Fruit fly (Drosophila melanogaster): ENCODE results near the gene CG31286.

CG31286 gene

dm6 chr3R:6640932-6641331 is at the start of gene CG31286:
Gene CG31286 (plus strand): TSS chr3R:6641232.
- no peak for TF ChIP-seq CG17801 (GFP tag; optimal IDR thresholded peaks at IDR 0.05; ENCODE audit: partially characterized antibody)

DNA sequence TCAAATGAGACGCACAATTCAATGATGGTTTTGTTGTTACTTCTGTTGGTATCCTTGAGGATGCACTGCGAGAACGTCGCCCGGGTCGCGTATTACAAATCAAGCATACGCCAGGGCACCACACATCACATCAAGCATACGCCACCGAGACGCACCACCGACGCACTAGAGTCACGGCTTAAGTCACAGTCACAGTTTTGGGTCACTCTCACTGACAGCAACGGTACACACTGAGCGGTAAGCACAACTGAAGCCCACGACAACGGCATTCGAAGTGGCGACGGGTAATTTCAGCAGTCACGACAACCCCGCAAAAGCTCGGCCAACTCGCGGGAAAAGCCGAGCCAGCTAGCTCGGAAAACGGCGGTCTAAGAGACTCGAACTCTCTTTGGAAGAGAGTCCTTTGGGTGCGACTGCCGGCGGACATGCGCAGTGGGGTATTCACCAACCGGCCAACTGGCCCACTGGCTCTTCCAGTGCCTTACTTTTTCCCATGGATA is 47.9 kb upstream of the CG31286 start, which contains the start of gene dpr11:
dpr11 (minus strand) TSS at position 263 of the 500 bp plus-strand sequence.
- TF ChIP-seq CG17801 (GFP tag; optimal IDR thresholded peaks at IDR 0.05; ENCODE audit: partially characterized antibody), result no peak

DNA sequence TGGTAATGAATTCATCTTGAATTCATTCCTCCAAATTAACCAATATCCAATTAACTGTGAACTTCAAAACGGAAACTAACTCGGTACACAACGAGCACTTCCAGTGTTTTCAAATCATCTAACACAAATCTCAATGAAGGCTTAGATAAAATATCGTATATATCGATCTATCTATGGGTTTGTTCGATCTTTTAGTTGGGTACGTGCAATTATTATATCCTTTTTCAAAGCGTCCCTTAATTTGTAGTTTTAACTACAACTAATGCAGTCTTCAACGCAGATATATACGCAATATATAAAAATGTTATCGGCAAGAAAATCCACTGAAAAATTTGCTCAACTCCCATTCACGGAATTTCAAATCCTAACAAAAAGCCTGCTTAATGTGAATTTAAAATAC is 43.1 kb upstream of the CG31286 start, which contains the start of gene CG1138:
CG1138 (minus strand) TSS at position 101 of the 400 bp plus-strand sequence.
- no peak for TF ChIP-seq CG17801 (GFP tag; optimal IDR thresholded peaks at IDR 0.05; ENCODE audit: partially characterized antibody)

DNA sequence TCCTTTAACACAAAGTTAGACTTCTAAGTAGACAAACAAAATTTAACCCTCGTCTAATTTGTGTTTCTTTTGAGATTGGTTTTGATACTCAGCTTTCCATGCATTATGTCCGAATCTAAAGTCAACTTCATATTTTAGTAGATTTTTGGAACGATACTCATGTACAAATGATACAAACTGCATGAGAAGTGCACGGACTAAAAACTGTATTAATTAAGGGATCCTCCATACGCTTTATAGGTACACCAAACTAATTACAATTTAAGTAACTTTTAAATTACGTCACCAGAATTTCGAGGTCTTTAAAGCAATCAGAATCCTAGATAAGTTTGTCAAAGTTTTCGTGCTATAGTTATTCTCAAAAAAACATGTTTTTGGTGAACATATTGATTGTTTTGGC is 40.1 kb upstream of the CG31286 start, which contains the start of gene CG31482:
CG31482 (plus strand) TSS at position 301 of the 400 bp plus-strand sequence.
- TF ChIP-seq CG17801 (GFP tag; optimal IDR thresholded peaks at IDR 0.05; ENCODE audit: partially characterized antibody), result no peak

DNA sequence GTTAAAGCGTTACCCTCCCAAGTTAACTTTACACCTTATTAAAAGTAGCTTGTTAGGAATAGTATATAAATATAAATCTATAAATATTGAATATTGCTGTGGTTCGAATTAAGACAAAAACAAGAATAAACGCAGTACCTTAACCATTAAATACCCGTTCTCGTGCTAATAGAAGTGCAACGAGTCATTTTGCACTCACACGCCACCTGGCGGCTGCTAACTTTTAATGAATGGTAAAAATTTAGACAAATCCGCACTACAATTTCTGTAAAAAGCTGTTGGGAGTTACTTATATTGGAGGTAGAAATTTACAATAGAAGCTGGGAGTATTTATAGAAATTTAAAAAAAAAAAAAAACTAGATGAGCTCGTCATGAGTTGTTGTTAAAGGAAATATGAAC is 35.9 kb upstream of the CG31286 start:
- TF ChIP-seq CG17801 (GFP tag; optimal IDR thresholded peaks at IDR 0.05; ENCODE audit: partially characterized antibody), result no peak

DNA sequence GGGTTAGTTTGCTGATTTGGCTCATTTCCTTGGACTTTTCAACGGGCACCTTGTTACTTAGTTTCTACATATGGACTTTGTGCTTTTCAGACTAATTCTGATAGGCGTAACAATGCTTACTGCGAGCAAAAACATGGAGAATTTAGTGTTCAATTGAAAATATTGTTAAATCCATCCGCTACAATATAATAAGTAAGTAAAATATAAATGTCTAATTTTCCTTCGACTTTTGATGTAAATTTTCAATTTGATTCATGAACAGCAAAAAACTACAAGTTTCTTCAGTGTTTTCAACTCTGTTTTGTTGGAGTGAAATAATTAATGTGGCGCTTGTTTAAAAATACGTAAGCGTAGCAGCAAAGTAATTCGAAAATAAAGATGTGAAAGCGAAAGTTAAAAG is 32.2 kb upstream of the CG31286 start, which contains the start of gene glob2:
glob2 (minus strand) TSS at position 101 of the 400 bp plus-strand sequence.
- TF ChIP-seq CG17801 (GFP tag; optimal IDR thresholded peaks at IDR 0.05; ENCODE audit: partially characterized antibody), result no peak

DNA sequence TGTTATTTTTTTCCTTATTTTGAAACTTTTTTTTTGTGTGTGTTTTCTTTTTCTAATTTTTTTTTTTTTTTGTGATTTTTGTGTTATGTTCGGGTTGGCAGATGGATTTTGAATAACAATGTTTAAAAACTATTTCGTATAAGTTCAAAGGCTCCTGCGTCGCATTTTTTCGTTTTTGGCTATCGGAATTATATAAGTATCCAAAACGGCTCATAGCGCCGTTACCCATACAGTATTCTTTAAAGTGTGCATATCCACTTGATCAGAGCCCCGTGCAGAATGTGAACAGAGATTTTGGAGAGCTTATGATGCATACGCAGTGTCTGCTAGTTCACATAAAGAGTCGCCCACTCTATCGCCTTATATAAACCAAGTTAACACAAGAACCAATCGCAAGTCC is 13.2 kb upstream of the CG31286 start, which contains the start of gene sowi:
sowi (minus strand) TSS at position 101 of the 400 bp plus-strand sequence.
- no peak for TF ChIP-seq CG17801 (GFP tag; optimal IDR thresholded peaks at IDR 0.05; ENCODE audit: partially characterized antibody)

DNA sequence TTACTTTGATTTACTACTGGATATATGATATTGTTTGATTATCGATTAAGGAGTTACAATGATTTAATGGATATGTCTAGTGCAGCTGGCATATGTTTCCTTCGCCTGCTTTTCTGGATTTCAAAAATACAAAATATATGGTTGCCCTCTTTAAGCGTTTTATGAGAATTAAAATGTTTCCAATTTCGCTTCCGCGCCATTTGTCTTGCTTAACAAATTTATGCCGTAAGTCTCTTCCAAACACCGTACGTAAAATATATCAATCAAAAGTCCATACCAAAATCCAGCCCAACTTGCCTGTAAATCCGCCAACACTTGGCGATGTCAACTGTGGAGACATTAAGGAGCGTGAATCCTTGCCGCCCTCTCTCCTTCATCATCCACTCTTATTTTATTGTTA is 11.8 kb upstream of the CG31286 start, which contains the start of gene CG15177:
CG15177 (minus strand) TSS at position 101 of the 400 bp plus-strand sequence.
- TF ChIP-seq CG17801 (GFP tag; optimal IDR thresholded peaks at IDR 0.05; ENCODE audit: partially characterized antibody), result no peak

- no peak for TF ChIP-seq CG17801 (GFP tag; optimal IDR thresholded peaks at IDR 0.05; ENCODE audit: partially characterized antibody)
These were observed 11.2 kb upstream of the CG31286 start, which contains the start of gene sunz for dm6 chr3R:6629851-6630250. Gene sunz (plus strand): TSS chr3R:6630151.

dm6 chr3R:6644334-6644733 is 3.3 kb downstream of the CG31286 start, which contains the start of gene Ass:
Gene Ass (minus strand): TSS chr3R:6644434.
- no peak for TF ChIP-seq CG17801 (GFP tag; optimal IDR thresholded peaks at IDR 0.05; ENCODE audit: partially characterized antibody)

DNA sequence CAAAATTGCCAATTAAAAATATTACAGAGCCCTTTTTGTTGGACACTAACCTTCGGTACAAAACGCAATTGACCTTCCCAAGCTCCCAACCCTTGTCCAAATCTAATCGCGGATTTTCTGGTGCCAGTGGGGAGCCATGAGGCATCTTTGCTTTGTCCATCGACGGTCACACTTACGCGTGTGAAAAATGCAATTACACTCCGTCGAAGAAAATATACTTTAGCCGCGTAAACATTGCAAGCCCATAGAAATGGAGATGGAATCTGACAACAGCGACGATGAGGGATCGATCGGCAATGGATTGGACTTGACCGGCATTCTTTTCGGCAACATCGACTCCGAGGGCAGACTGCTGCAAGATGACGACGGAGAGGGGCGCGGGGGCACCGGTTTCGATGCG is 5.7 kb downstream of the CG31286 start, which contains the start of gene Taf1:
Taf1 (plus strand) TSS at position 150 of the 400 bp plus-strand sequence.
- no peak for TF ChIP-seq CG17801 (GFP tag; optimal IDR thresholded peaks at IDR 0.05; ENCODE audit: partially characterized antibody)

dm6 chr3R:6657278-6658246 is 16.5 kb downstream of the CG31286 start, which contains the start of the genes CG1307 and twr:
Gene CG1307 (minus strand): TSS chr3R:6657442.
Gene twr (plus strand): TSS chr3R:6657882.
- no peak for TF ChIP-seq CG17801 (GFP tag; optimal IDR thresholded peaks at IDR 0.05; ENCODE audit: partially characterized antibody)

- TF ChIP-seq CG17801 (GFP tag; optimal IDR thresholded peaks at IDR 0.05; ENCODE audit: partially characterized antibody), result no peak
These were observed 18.9 kb downstream of the CG31286 start, which contains the start of gene agt for dm6 chr3R:6659941-6660340. Gene agt (minus strand): TSS chr3R:6660100.

DNA sequence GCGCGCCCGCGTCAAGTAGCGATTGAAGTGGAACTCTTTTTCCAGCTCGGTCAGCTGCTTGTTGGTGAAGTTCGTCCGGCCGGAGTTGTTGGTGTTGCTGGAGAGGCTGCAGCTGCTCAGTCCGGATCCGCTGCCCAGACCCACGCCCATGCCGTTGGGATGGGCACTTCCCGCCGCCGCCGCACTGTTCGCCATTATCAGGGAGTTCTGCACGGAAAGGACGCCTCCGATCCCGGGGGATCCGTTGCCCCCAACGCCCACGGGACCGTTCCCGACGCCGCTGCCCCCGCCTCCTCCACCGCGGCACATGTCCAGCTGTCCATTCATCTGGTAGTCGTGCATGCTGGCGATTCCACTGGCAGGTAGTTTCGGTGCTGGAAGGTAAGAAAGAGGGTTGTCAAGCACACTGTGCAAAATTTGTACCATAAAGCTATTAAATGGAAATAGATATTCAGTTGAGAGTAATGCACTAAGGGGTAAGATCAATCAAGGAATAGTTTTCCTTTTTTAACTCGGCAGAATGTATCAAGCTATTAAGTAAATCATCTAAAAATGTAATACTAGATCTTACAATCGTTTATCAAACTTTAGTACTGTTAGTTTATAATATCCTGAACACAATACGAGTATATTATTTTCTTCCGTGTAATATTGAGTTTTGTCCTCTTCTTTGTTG is 21.7 kb downstream of the CG31286 start:
- TF ChIP-seq CG17801 (GFP tag; optimal IDR thresholded peaks at IDR 0.05; ENCODE audit: partially characterized antibody), result no peak

- TF ChIP-seq CG17801 (GFP tag; optimal IDR thresholded peaks at IDR 0.05; ENCODE audit: partially characterized antibody), result no peak
These were observed 22.2 kb downstream of the CG31286 start for dm6 chr3R:6663289-6663666.

All from ovary, adult (tissue).